Fruit fly (Drosophila melanogaster) whole organism, embryonic: Measurements from ENCODE around the gene Mco4.

Experiments used
- Adf1 ChIP-seq: fragments of 200-800 bp; sonication (Bioruptor generic); IDR thresholded peaks from 2 replicates; pipeline ENCODE4 v1.3.6; 2022; ENCODE audit warnings: missing biosample characterization, missing genetic modification characterization
- CG10431 ChIP-seq: fragments of 200-800 bp; sonication (Bioruptor generic); optimal IDR thresholded peaks from 3 replicates; lab custom pipeline; 2018; ENCODE audit warnings: missing biosample characterization, mild to moderate bottlenecking, missing genetic modification characterization
- CG10543 ChIP-seq: fragments of 200-800 bp; sonication (Bioruptor generic); optimal IDR thresholded peaks from 3 replicates; lab custom pipeline; 2017; ENCODE audit warnings: missing biosample characterization, mild to moderate bottlenecking, missing genetic modification characterization, moderate library complexity
- CG12236 ChIP-seq: fragments of 200-800 bp; sonication (Bioruptor generic); optimal IDR thresholded peaks from 2 replicates; lab custom pipeline; 2016; ENCODE audit warnings: missing biosample characterization, missing genetic modification characterization
- CG13296 ChIP-seq: fragments of 200-800 bp; sonication (Bioruptor generic); optimal IDR thresholded peaks from 3 replicates; lab custom pipeline; 2018; ENCODE audit warnings: missing biosample characterization, mild to moderate bottlenecking, missing genetic modification characterization
- CG14710 ChIP-seq: fragments of 200-800 bp; sonication (Bioruptor generic); optimal IDR thresholded peaks from 3 replicates; lab custom pipeline; 2019; ENCODE audit warnings: missing biosample characterization, mild to moderate bottlenecking, missing genetic modification characterization, moderate library complexity
- CG15011 ChIP-seq: fragments of 200-800 bp; sonication (Bioruptor generic); optimal IDR thresholded peaks from 3 replicates; lab custom pipeline; 2018; ENCODE audit warnings: missing biosample characterization, mild to moderate bottlenecking, missing genetic modification characterization
- CG15514 ChIP-seq: fragments of 200-800 bp; sonication (Bioruptor generic); optimal IDR thresholded peaks from 3 replicates; lab custom pipeline; 2017; ENCODE audit warnings: missing biosample characterization, missing genetic modification characterization, mild to moderate bottlenecking, moderate library complexity, missing genetic modification reagents
- CG1602 ChIP-seq: fragments of 200-800 bp; sonication (Bioruptor generic); optimal IDR thresholded peaks from 3 replicates; lab custom pipeline; 2016; ENCODE audit warnings: missing biosample characterization, missing genetic modification characterization
- CG1647 ChIP-seq: fragments of 200-800 bp; sonication (Bioruptor generic); optimal IDR thresholded peaks from 3 replicates; lab custom pipeline; 2016; ENCODE audit warnings: missing biosample characterization, missing genetic modification characterization
- CG16779 ChIP-seq: fragments of 200-800 bp; sonication (Bioruptor generic); IDR thresholded peaks from 2 replicates; pipeline ENCODE4 v1.3.6; 2022; ENCODE audit warnings: missing biosample characterization, missing genetic modification characterization
- CG2120 ChIP-seq: fragments of 200-800 bp; sonication (Bioruptor generic); optimal IDR thresholded peaks from 3 replicates; lab custom pipeline; 2016; ENCODE audit warnings: missing biosample characterization, missing genetic modification characterization
- CG2875 ChIP-seq: fragments of 200-800 bp; sonication (Bioruptor generic); optimal IDR thresholded peaks from 2 replicates; lab custom pipeline; 2017; ENCODE audit warnings: missing biosample characterization, mild to moderate bottlenecking, missing genetic modification characterization, missing genetic modification reagents
- CG3065 ChIP-seq: fragments of 200-800 bp; sonication (Bioruptor generic); optimal IDR thresholded peaks from 2 replicates; lab custom pipeline; 2016; ENCODE audit warnings: missing biosample characterization, missing genetic modification characterization
- CG31441 ChIP-seq: fragments of 200-800 bp; sonication (Bioruptor generic); IDR thresholded peaks from 2 replicates; pipeline ENCODE4 v1.3.6; 2022; ENCODE audit warnings: missing biosample characterization, missing genetic modification characterization
- CG6272 ChIP-seq: fragments of 200-800 bp; sonication (Bioruptor generic); IDR thresholded peaks from 2 replicates; pipeline ENCODE4 v1.3.6; 2022; ENCODE audit warnings: missing biosample characterization, missing genetic modification characterization
- CG8388 ChIP-seq: fragments of 200-800 bp; sonication (Bioruptor generic); optimal IDR thresholded peaks from 2 replicates; lab custom pipeline; 2019; ENCODE audit warnings: missing biosample characterization, mild to moderate bottlenecking, missing genetic modification characterization, moderate library complexity
- Eip74EF ChIP-seq, 2 experiments: fragments of 200-800 bp in 1 of 2; fragments of >200 bp in 1 of 2; sonication (Bioruptor generic) in 1 of 2; optimal IDR thresholded peaks; 2 replicates each; lab custom pipeline; 2017 to 2019; ENCODE audit warnings: missing biosample characterization in 2 of 2, missing genetic modification characterization in 2 of 2, mild to moderate bottlenecking in 1 of 2, moderate library complexity in 1 of 2
- Hand ChIP-seq: fragments of 200-800 bp; sonication (Bioruptor generic); optimal IDR thresholded peaks from 2 replicates; lab custom pipeline; 2017; ENCODE audit warnings: mild to moderate bottlenecking, missing biosample characterization, missing genetic modification reagents, missing genetic modification characterization
- Hr3 ChIP-seq: fragments of 200-800 bp; sonication (Bioruptor generic); optimal IDR thresholded peaks from 3 replicates; lab custom pipeline; 2016; ENCODE audit warnings: missing biosample characterization, missing genetic modification characterization
- MBD-R2 ChIP-seq: fragments of 200-800 bp; sonication (Bioruptor generic); IDR thresholded peaks from 2 replicates; pipeline ENCODE4 v1.3.6; 2022; ENCODE audit warnings: missing biosample characterization, missing genetic modification characterization
- MESR4 ChIP-seq: fragments of 200-800 bp; sonication (Bioruptor generic); optimal IDR thresholded peaks from 2 replicates; lab custom pipeline; 2018; ENCODE audit warnings: missing biosample characterization, mild to moderate bottlenecking, missing genetic modification characterization, moderate library complexity
- Mes4 ChIP-seq: fragments of 200-800 bp; sonication (Bioruptor generic); optimal IDR thresholded peaks from 2 replicates; lab custom pipeline; 2016; ENCODE audit warnings: missing biosample characterization, missing genetic modification characterization
- Myb ChIP-seq: fragments of 200-800 bp; sonication (Bioruptor generic); optimal IDR thresholded peaks from 2 replicates; lab custom pipeline; 2016; ENCODE audit warnings: missing biosample characterization, missing genetic modification characterization
- NFAT ChIP-seq: fragments of 200-800 bp; sonication (Bioruptor generic); IDR thresholded peaks from 2 replicates; pipeline ENCODE4 v1.3.6; 2022; ENCODE audit warnings: missing biosample characterization, missing genetic modification characterization
- bowl ChIP-seq: fragments of 200-800 bp; sonication (Bioruptor generic); IDR thresholded peaks from 2 replicates; pipeline ENCODE4 v1.3.6; 2022; ENCODE audit warnings: missing biosample characterization, missing genetic modification characterization
- br ChIP-seq: fragments of >200 bp; optimal IDR thresholded peaks from 2 replicates; lab custom pipeline; 2017
- cato ChIP-seq: fragments of 200-800 bp; sonication (Bioruptor generic); optimal IDR thresholded peaks from 2 replicates; lab custom pipeline; 2016; ENCODE audit warnings: missing biosample characterization, missing genetic modification characterization, borderline replicate concordance
- caup ChIP-seq: fragments of 200-800 bp; sonication (Bioruptor generic); optimal IDR thresholded peaks from 3 replicates; lab custom pipeline; 2017; ENCODE audit warnings: missing biosample characterization, mild to moderate bottlenecking, missing genetic modification characterization, moderate library complexity; ENCODE audit not compliant: severe bottlenecking
- chif ChIP-seq, 2 experiments: fragments of 200-800 bp; sonication (Bioruptor generic); optimal IDR thresholded peaks; 3 replicates each; lab custom pipeline; 2016; ENCODE audit warnings: missing biosample characterization in 2 of 2, missing genetic modification characterization in 2 of 2
- croc ChIP-seq: fragments of 200-800 bp; sonication (Bioruptor generic); conservative IDR thresholded peaks from 3 replicates; pipeline ENCODE4 v1.3.6; 2022; ENCODE audit warnings: missing biosample characterization, missing genetic modification characterization
- cwo ChIP-seq: fragments of 200-800 bp; sonication (Bioruptor generic); optimal IDR thresholded peaks from 3 replicates; lab custom pipeline; 2017; ENCODE audit warnings: missing biosample characterization, missing genetic modification characterization, mild to moderate bottlenecking, moderate library complexity, missing genetic modification reagents
- exex ChIP-seq: fragments of 200-800 bp; sonication (Bioruptor generic); optimal IDR thresholded peaks from 4 replicates; lab custom pipeline; 2018; ENCODE audit warnings: missing biosample characterization, mild to moderate bottlenecking, missing genetic modification characterization, moderate library complexity
- gcm2 ChIP-seq: fragments of 200-800 bp; sonication (Bioruptor generic); optimal IDR thresholded peaks from 2 replicates; lab custom pipeline; 2016; ENCODE audit warnings: missing biosample characterization, missing genetic modification characterization
- gro ChIP-seq: fragments of 200-800 bp; sonication (Bioruptor generic); optimal IDR thresholded peaks from 2 replicates; lab custom pipeline; 2016; ENCODE audit warnings: missing biosample characterization, missing genetic modification characterization
- jing ChIP-seq: fragments of 200-800 bp; sonication (Bioruptor generic); optimal IDR thresholded peaks from 2 replicates; lab custom pipeline; 2018; ENCODE audit warnings: missing biosample characterization, mild to moderate bottlenecking, missing genetic modification characterization
- lab ChIP-seq: fragments of 200-800 bp; sonication (Bioruptor generic); optimal IDR thresholded peaks from 3 replicates; lab custom pipeline; 2017; ENCODE audit warnings: missing biosample characterization, missing genetic modification characterization, mild to moderate bottlenecking, moderate library complexity, missing genetic modification reagents
- lmd ChIP-seq: fragments of 200-800 bp; sonication (Bioruptor generic); IDR thresholded peaks from 2 replicates; pipeline ENCODE4 v1.3.6; 2022; ENCODE audit warnings: missing biosample characterization, missing genetic modification characterization
- luna ChIP-seq: fragments of 200-800 bp; sonication (Bioruptor generic); optimal IDR thresholded peaks from 2 replicates; lab custom pipeline; 2016; ENCODE audit warnings: missing biosample characterization, missing genetic modification characterization
- odd ChIP-seq: fragments of 200-800 bp; sonication (Bioruptor generic); optimal IDR thresholded peaks from 2 replicates; lab custom pipeline; 2017; ENCODE audit warnings: missing biosample characterization, mild to moderate bottlenecking, missing genetic modification characterization
- peb ChIP-seq: fragments of 200-800 bp; sonication (Bioruptor generic); IDR thresholded peaks from 2 replicates; pipeline ENCODE4 v1.3.6; 2022; ENCODE audit warnings: missing biosample characterization, missing genetic modification characterization
- pho ChIP-seq: fragments of 200-800 bp; sonication (Bioruptor generic); optimal IDR thresholded peaks from 2 replicates; lab custom pipeline; 2016; ENCODE audit warnings: missing biosample characterization, missing genetic modification characterization
- phol ChIP-seq: fragments of 200-800 bp; sonication (Bioruptor generic); optimal IDR thresholded peaks from 3 replicates; lab custom pipeline; 2018; ENCODE audit warnings: missing biosample characterization, mild to moderate bottlenecking, missing genetic modification characterization, moderate library complexity
- pzg ChIP-seq: fragments of 200-800 bp; sonication (Bioruptor generic); optimal IDR thresholded peaks from 3 replicates; lab custom pipeline; 2018; ENCODE audit warnings: missing biosample characterization, mild to moderate bottlenecking, missing genetic modification characterization, moderate library complexity
- schlank ChIP-seq: fragments of 200-800 bp; sonication (Bioruptor generic); optimal IDR thresholded peaks from 2 replicates; lab custom pipeline; 2018; ENCODE audit warnings: missing biosample characterization, mild to moderate bottlenecking, missing genetic modification characterization
- sd ChIP-seq: fragments of 200-800 bp; sonication (Bioruptor generic); optimal IDR thresholded peaks from 3 replicates; lab custom pipeline; 2018; ENCODE audit warnings: missing biosample characterization, mild to moderate bottlenecking, missing genetic modification characterization, moderate library complexity
- sima ChIP-seq: fragments of 200-800 bp; sonication (Bioruptor generic); optimal IDR thresholded peaks from 2 replicates; lab custom pipeline; 2016; ENCODE audit warnings: missing biosample characterization, missing genetic modification characterization
- wdn ChIP-seq: fragments of 200-800 bp; sonication (Bioruptor generic); IDR thresholded peaks from 2 replicates; pipeline ENCODE4 v1.3.6; 2022; ENCODE audit warnings: missing biosample characterization, missing genetic modification characterization
- wek ChIP-seq: fragments of 200-800 bp; sonication (Bioruptor generic); optimal IDR thresholded peaks from 3 replicates; lab custom pipeline; 2018; ENCODE audit warnings: missing biosample characterization, mild to moderate bottlenecking, missing genetic modification characterization, moderate library complexity

Mco4 gene

DNA sequence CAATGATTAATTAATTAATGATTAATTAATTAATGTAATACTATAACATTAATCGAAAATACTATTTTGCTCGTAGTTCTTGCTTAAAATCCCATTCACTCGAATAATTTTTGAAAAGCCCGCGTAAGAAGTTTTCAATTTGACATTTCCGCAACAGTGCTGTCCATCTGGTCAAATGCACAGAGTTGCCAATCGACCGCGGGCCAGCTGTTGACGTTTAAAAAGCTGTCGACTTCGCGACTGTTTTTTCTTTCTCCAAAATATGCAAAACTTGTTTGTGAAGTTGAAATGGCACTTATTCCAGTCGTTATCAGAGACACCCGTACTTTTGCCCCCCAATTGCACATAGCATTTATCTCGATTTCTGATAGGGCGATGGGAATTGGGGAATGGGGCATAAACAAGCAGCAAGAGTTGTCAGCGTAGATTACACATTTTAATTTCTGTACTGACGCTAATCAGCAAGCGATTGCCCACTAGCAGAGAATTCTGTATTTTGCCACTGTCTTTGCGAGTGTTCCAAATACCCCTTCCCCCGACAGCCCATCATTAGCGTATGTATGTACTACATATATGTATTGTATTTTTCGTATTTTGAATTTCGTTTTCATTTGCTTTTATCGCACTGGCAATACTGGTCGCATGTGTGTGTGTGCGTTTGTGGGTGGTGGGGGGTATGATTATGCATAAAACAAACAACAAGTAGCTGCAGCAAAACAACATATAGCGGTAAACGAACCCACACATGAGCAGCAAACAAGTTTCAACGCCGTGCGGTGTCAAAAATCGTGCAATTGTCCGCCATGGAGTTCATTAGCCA lies 739 bp upstream of the Mco4 start, which contains the start of gene Srx (continued):
- TF ChIP-seq MBD-R2 (GFP tag; lab: Robert Waterston, UW) (peak; percentile 33; the same call in 1 of the 2 replicates), croc (GFP tag; lab: Robert Waterston, UW) (no peak), CG3065 (no peak), wek (no peak), cato (GFP tag; lab: Kevin White, UChicago) (no peak), Myb (GFP tag; lab: Kevin White, UChicago) (peak; percentile 81), gro (GFP tag; lab: Kevin White, UChicago) (peak; percentile 0), br (lab: Kevin White, UChicago) (no peak), pho (GFP tag; lab: Kevin White, UChicago) (peak; percentile 38), Mes4 (GFP tag; lab: Kevin White, UChicago) (no peak), MESR4 (peak; percentile 23), pzg (GFP tag; lab: Kevin White, UChicago) (peak; percentile 52), phol (tag; lab: Kevin White, UChicago) (peak; percentile 29), Adf1 (GFP tag; lab: Robert Waterston, UW) (no peak), CG31441 (0 out of 2 replicates have a peak, but pooled peaks have one; percentile 25), odd (GFP tag; lab: Kevin White, UChicago) (no peak), Hr3 (no peak), sima (GFP tag; lab: Kevin White, UChicago) (no peak), lab (GFP tag; lab: Kevin White, UChicago) (no peak), CG16779 (GFP tag; lab: Robert Waterston, UW) (no peak), CG1602 (GFP tag; lab: Kevin White, UChicago) (no peak), exex (tag; lab: Kevin White, UChicago) (peak; percentile 50), caup (GFP tag; lab: Kevin White, UChicago) (peak; percentile 21), CG15011 (GFP tag; lab: Kevin White, UChicago) (no peak), CG15514 (GFP tag; lab: Kevin White, UChicago) (peak; percentile 48), sd (no peak), bowl (GFP tag; lab: Robert Waterston, UW) (no peak), CG14710 (peak; percentile 35), NFAT (GFP tag; lab: Robert Waterston, UW) (no peak), CG10431 (GFP tag; lab: Kevin White, UChicago) (no peak), CG8388 (no peak), peb (GFP tag; lab: Robert Waterston, UW) (no peak), CG2875 (GFP tag; lab: Kevin White, UChicago) (no peak), lmd (GFP tag; lab: Robert Waterston, UW) (no peak), schlank (no peak), chif (GFP tag; optimal IDR thresholded peaks at IDR 0.05; lab: Kevin White, UChicago) (no peak), jing (no peak), CG13296 (GFP tag; lab: Kevin White, UChicago) (peak; percentile 25), cwo (GFP tag; lab: Kevin White, UChicago) (no peak), CG1647 (no peak), gcm2 (no peak), CG6272 (no peak), CG2120 (GFP tag; lab: Kevin White, UChicago) (peak; percentile 30), luna (no peak), wdn (no peak), Eip74EF (GFP tag; optimal IDR thresholded peaks at IDR 0.05; lab: Kevin White, UChicago) (no peak), CG10543 (GFP tag; lab: Kevin White, UChicago) (peak; percentile 77), Hand (GFP tag; lab: Kevin White, UChicago) (no peak), CG12236 (no peak)
